Fruit fly (Drosophila melanogaster): ENCODE results near the gene Sf3b3.

dm6 chr3L:876656-877055 is 43.5 kb upstream of the Sf3b3 start:
- TF ChIP-seq Ets98B (GFP tag; IDR thresholded peaks at IDR 0.05) = no peak
- no peak for TF ChIP-seq CG8301 (tag; optimal IDR thresholded peaks at IDR 0.05)
- no peak for TF ChIP-seq Pif1B (GFP tag; optimal IDR thresholded peaks at IDR 0.05)
- TF ChIP-seq rn (GFP tag; IDR thresholded peaks at IDR 0.05) = no peak
- TF ChIP-seq CG34367 (tag; optimal IDR thresholded peaks at IDR 0.05) = no peak

Data from whole organism, pupa.